Fruit fly (Drosophila melanogaster): ENCODE results near the gene Eig71Ee.

Eig71Ee gene

dm6 chr3L:15699626-15700337 is 44.0 kb upstream of the Eig71Ee start, which contains the start of gene comm2:
Gene comm2 (minus strand): TSS chr3L:15699850.
- TF ChIP-seq Ets98B (GFP tag; IDR thresholded peaks at IDR 0.05), result peak; percentile 26; the same call in 1 of the 2 replicates
- TF ChIP-seq rn (GFP tag; IDR thresholded peaks at IDR 0.05), result no peak
- no peak for TF ChIP-seq CG10348 (GFP tag; IDR thresholded peaks at IDR 0.05)
- TF ChIP-seq gl (tag; optimal IDR thresholded peaks at IDR 0.05), result no peak
- TF ChIP-seq CG8159 (tag; optimal IDR thresholded peaks at IDR 0.05), result no peak
- no peak for TF ChIP-seq fd96Ca (GFP tag; IDR thresholded peaks at IDR 0.05)
- no peak for TF ChIP-seq CG8301 (tag; optimal IDR thresholded peaks at IDR 0.05)
- TF ChIP-seq CG12605 (GFP tag; IDR thresholded peaks at IDR 0.05), result no peak
- no peak for TF ChIP-seq Snoo (tag; optimal IDR thresholded peaks at IDR 0.05)
- no peak for TF ChIP-seq Pif1A (GFP tag; optimal IDR thresholded peaks at IDR 0.05)
- no peak for TF ChIP-seq CG15710 (tag; optimal IDR thresholded peaks at IDR 0.05)
- no peak for TF ChIP-seq CG34367 (tag; optimal IDR thresholded peaks at IDR 0.05)
- TF ChIP-seq CG14655 (GFP tag; optimal IDR thresholded peaks at IDR 0.05), result no peak
- peak; percentile 17 for TF ChIP-seq CG13204 (GFP tag; optimal IDR thresholded peaks at IDR 0.05)
- TF ChIP-seq Pif1B (GFP tag; optimal IDR thresholded peaks at IDR 0.05), result peak; percentile 16
- TF ChIP-seq D1 (tag; optimal IDR thresholded peaks at IDR 0.05), result no peak
- peak; percentile 48; the same call in 2 of the 3 replicates for TF ChIP-seq CG4496 (GFP tag; IDR thresholded peaks at IDR 0.05)
- peak; percentile 10 for TF ChIP-seq EcR (GFP tag; optimal IDR thresholded peaks at IDR 0.05)
- TF ChIP-seq CG9948 (tag; optimal IDR thresholded peaks at IDR 0.05), result no peak
- TF ChIP-seq CG17806 (tag; optimal IDR thresholded peaks at IDR 0.05), result no peak
- no peak for TF ChIP-seq CG32121 (GFP tag; IDR thresholded peaks at IDR 0.05)

DNA sequence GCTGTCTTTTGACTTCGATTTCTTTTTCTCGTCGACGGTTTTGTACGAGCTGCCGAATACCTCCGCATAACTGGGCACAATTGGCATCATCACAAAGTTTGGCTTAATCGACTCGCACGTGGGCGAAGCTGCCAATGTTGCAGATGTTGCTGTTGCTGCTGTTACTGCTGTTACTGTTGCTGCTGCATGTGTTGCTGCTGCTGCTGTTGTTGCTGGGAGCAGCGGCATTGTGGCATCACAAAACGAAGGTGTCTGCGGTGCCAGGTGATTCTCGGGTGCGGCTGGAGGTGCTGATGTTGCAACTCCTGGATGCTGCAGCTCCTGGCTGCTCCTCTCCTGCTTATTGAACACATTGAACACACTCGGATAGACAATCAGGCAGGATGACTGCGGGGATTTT is 42.1 kb upstream of the Eig71Ee start:
- TF ChIP-seq CG14655 (GFP tag; optimal IDR thresholded peaks at IDR 0.05), result no peak
- TF ChIP-seq CG4496 (GFP tag; IDR thresholded peaks at IDR 0.05), result no peak
- TF ChIP-seq CG34367 (tag; optimal IDR thresholded peaks at IDR 0.05), result no peak

dm6 chr3L:15695195-15695594 is 39.4 kb upstream of the Eig71Ee start:
- TF ChIP-seq CG13204 (GFP tag; optimal IDR thresholded peaks at IDR 0.05), result no peak
- 0 out of 3 replicates have a peak, but pooled peaks have one; percentile 48 for TF ChIP-seq CG4496 (GFP tag; IDR thresholded peaks at IDR 0.05)

- TF ChIP-seq CG32121 (GFP tag; IDR thresholded peaks at IDR 0.05) (no peak), EcR (GFP tag; optimal IDR thresholded peaks at IDR 0.05) (no peak), CG14655 (GFP tag; optimal IDR thresholded peaks at IDR 0.05) (no peak), CG9948 (tag; optimal IDR thresholded peaks at IDR 0.05) (no peak), Ets98B (GFP tag; IDR thresholded peaks at IDR 0.05) (no peak)
Observed at dm6 chr3L:15694406-15694805, 38.6 kb upstream of the Eig71Ee start.

dm6 chr3L:15692794-15693532 is 37.2 kb upstream of the Eig71Ee start:
- no peak for TF ChIP-seq CG13204 (GFP tag; optimal IDR thresholded peaks at IDR 0.05)
- TF ChIP-seq CG8159 (tag; optimal IDR thresholded peaks at IDR 0.05), result peak; percentile 59
- no peak for TF ChIP-seq Ets98B (GFP tag; IDR thresholded peaks at IDR 0.05)
- no peak for TF ChIP-seq D1 (tag; optimal IDR thresholded peaks at IDR 0.05)
- no peak for TF ChIP-seq fd96Ca (GFP tag; IDR thresholded peaks at IDR 0.05)
- peak; percentile 48 for TF ChIP-seq CG9948 (tag; optimal IDR thresholded peaks at IDR 0.05)
- peak; percentile 25 for TF ChIP-seq Pif1B (GFP tag; optimal IDR thresholded peaks at IDR 0.05)
- peak; percentile 32 for TF ChIP-seq CG17806 (tag; optimal IDR thresholded peaks at IDR 0.05)
- peak; percentile 9 for TF ChIP-seq CG34367 (tag; optimal IDR thresholded peaks at IDR 0.05)
- no peak for TF ChIP-seq CG8301 (tag; optimal IDR thresholded peaks at IDR 0.05)
- peak; percentile 57 for TF ChIP-seq CG14655 (GFP tag; optimal IDR thresholded peaks at IDR 0.05)
- peak; percentile 4 for TF ChIP-seq Snoo (tag; optimal IDR thresholded peaks at IDR 0.05)
- TF ChIP-seq CG15710 (tag; optimal IDR thresholded peaks at IDR 0.05), result peak; percentile 20

dm6 chr3L:15692388-15692787 is 36.6 kb upstream of the Eig71Ee start:
- TF ChIP-seq EcR (GFP tag; optimal IDR thresholded peaks at IDR 0.05) (no peak), Pif1B (GFP tag; optimal IDR thresholded peaks at IDR 0.05) (no peak), D1 (tag; optimal IDR thresholded peaks at IDR 0.05) (no peak), CG34367 (tag; optimal IDR thresholded peaks at IDR 0.05) (no peak), fd96Ca (GFP tag; IDR thresholded peaks at IDR 0.05) (no peak), rn (GFP tag; IDR thresholded peaks at IDR 0.05) (no peak), CG8159 (tag; optimal IDR thresholded peaks at IDR 0.05) (no peak)

DNA sequence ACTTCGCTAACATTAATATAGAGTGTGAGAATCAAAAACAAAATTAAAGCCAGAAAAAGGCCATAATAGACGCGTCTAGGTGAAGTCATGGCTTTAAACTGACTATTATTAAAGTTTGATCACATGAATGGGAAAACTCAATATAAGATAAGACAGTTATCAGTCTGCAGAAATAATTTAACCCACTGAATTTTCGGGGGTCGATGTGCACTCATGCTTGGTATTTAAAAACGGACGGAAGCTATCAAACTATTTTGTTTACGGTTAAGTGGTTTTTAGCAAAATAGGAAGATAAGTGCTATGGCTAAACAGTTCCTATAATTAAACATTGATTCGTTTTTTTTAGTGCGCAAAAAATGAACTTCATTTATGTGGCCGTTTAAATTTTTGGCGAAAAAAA is 36.2 kb upstream of the Eig71Ee start, which contains the start of gene CG34451:
CG34451 (minus strand) TSS at position 101 of the 400 bp plus-strand sequence.
- TF ChIP-seq CG32121 (GFP tag; IDR thresholded peaks at IDR 0.05) (no peak), Pif1B (GFP tag; optimal IDR thresholded peaks at IDR 0.05) (no peak), D1 (tag; optimal IDR thresholded peaks at IDR 0.05) (no peak), Pif1A (GFP tag; optimal IDR thresholded peaks at IDR 0.05) (no peak), gl (tag; optimal IDR thresholded peaks at IDR 0.05) (no peak), Ets98B (GFP tag; IDR thresholded peaks at IDR 0.05) (no peak), CG4496 (GFP tag; IDR thresholded peaks at IDR 0.05) (no peak), CG10348 (GFP tag; IDR thresholded peaks at IDR 0.05) (no peak), CG9948 (tag; optimal IDR thresholded peaks at IDR 0.05) (no peak), CG15710 (tag; optimal IDR thresholded peaks at IDR 0.05) (no peak)
